Worm (Caenorhabditis elegans): ENCODE results near the gene F18H3.1.

The F18H3.1 gene

ce11 chrX:13503839-13504238 is 15.6 kb upstream of the F18H3.1 start:
- TF ChIP-seq B0261.1 (tag; optimal IDR thresholded peaks at IDR 0.05) (no peak), attf-3 (GFP tag; conservative IDR thresholded peaks at IDR 0.05) (0 out of 2 replicates have a peak, but pooled peaks have one; percentile 12), zfh-2 (GFP tag; conservative IDR thresholded peaks at IDR 0.05) (peak; percentile 41; the same call in 1 of the 2 replicates)

ce11 chrX:13505201-13505600 is 14.3 kb upstream of the F18H3.1 start:
- TF ChIP-seq lag-1 (GFP tag; IDR thresholded peaks at IDR 0.05) (no peak), ceh-79 (tag; optimal IDR thresholded peaks at IDR 0.05) (no peak), ztf-26 (tag; optimal IDR thresholded peaks at IDR 0.05) (no peak), fkh-3 (tag; optimal IDR thresholded peaks at IDR 0.05) (no peak), chd-7 (tag; optimal IDR thresholded peaks at IDR 0.05) (no peak), lin-35 (GFP tag; optimal IDR thresholded peaks at IDR 0.05) (no peak), ceh-91 (GFP tag; IDR thresholded peaks at IDR 0.05) (no peak), ztf-18 (tag; optimal IDR thresholded peaks at IDR 0.05) (no peak), nfyb-1 (GFP tag; IDR thresholded peaks at IDR 0.05) (no peak), B0035.1 (tag; optimal IDR thresholded peaks at IDR 0.05) (no peak), efl-1 (GFP tag; optimal IDR thresholded peaks at IDR 0.05) (no peak), nhr-90 (tag; optimal IDR thresholded peaks at IDR 0.05) (no peak), egrh-3 (GFP tag; IDR thresholded peaks at IDR 0.05) (no peak), cebp-2 (GFP tag; IDR thresholded peaks at IDR 0.05) (no peak), him-1 (tag; optimal IDR thresholded peaks at IDR 0.05) (no peak), F55B11.4 (tag; optimal IDR thresholded peaks at IDR 0.05; ENCODE audit: borderline replicate concordance, insufficient read depth) (no peak), D2030.7 (GFP tag; IDR thresholded peaks at IDR 0.05) (no peak), Y79H2A.3 (GFP tag; conservative IDR thresholded peaks at IDR 0.05) (no peak), ZK185.1 (tag; optimal IDR thresholded peaks at IDR 0.05; ENCODE audit: poor library complexity, severe bottlenecking) (no peak)

- TF ChIP-seq lin-26 (GFP tag; IDR thresholded peaks at IDR 0.05) (no peak), madf-3 (GFP tag; IDR thresholded peaks at IDR 0.05) (no peak), attf-5 (GFP tag; optimal IDR thresholded peaks at IDR 0.05) (no peak), mel-28 (tag; optimal IDR thresholded peaks at IDR 0.05; ENCODE audit: borderline replicate concordance) (no peak), hrde-1 (tag; optimal IDR thresholded peaks at IDR 0.05; ENCODE audit: borderline replicate concordance) (no peak), xnd-1 (tag; optimal IDR thresholded peaks at IDR 0.05) (no peak), snpc-1.1 (tag; optimal IDR thresholded peaks at IDR 0.05; ENCODE audit: insufficient read depth) (no peak), lin-54 (GFP tag; optimal IDR thresholded peaks at IDR 0.05) (no peak), cebp-2 (GFP tag; IDR thresholded peaks at IDR 0.05) (no peak), F52B5.7 (tag; optimal IDR thresholded peaks at IDR 0.05) (no peak), zfh-2 (GFP tag; conservative IDR thresholded peaks at IDR 0.05) (no peak)
These were observed 13.4 kb upstream of the F18H3.1 start for ce11 chrX:13506043-13506442.

ce11 chrX:13506493-13506892 is 13.0 kb upstream of the F18H3.1 start:
- TF ChIP-seq snpc-4 (GFP tag; optimal IDR thresholded peaks at IDR 0.05) (no peak), snpc-4 (tag; optimal IDR thresholded peaks at IDR 0.05) (peak in 3 of 4 experiments; percentile 33 to 76 (median 73)), zim-3 (tag; optimal IDR thresholded peaks at IDR 0.05) (no peak)
